Fruit fly (Drosophila melanogaster) whole organism: ENCODE measurements around the gene CG14720.

Source experiments
- CG8478 ChIP-seq: fragments of >200 bp; optimal IDR thresholded peaks from 2 replicates; lab custom pipeline; 2018; ENCODE audit warnings: inconsistent platforms
- Dll ChIP-seq: fragments of >200 bp; optimal IDR thresholded peaks from 2 replicates; lab custom pipeline; 2017
- EcR ChIP-seq, 2 experiments: fragments of >200 bp; optimal IDR thresholded peaks; 2 replicates each; lab custom pipeline; 2017; ENCODE audit warnings: missing biosample characterization in 2 of 2, missing genetic modification characterization in 2 of 2, missing genetic modification reagents in 2 of 2
- pan ChIP-seq: fragments of >200 bp; optimal IDR thresholded peaks from 2 replicates; lab custom pipeline; 2017
- psq ChIP-seq: fragments of >200 bp; optimal IDR thresholded peaks from 2 replicates; lab custom pipeline; 2017
- usp ChIP-seq: fragments of >200 bp; optimal IDR thresholded peaks from 2 replicates; lab custom pipeline; 2017; ENCODE audit warnings: missing biosample characterization, missing genetic modification characterization, mixed read lengths

CG14720 gene

DNA sequence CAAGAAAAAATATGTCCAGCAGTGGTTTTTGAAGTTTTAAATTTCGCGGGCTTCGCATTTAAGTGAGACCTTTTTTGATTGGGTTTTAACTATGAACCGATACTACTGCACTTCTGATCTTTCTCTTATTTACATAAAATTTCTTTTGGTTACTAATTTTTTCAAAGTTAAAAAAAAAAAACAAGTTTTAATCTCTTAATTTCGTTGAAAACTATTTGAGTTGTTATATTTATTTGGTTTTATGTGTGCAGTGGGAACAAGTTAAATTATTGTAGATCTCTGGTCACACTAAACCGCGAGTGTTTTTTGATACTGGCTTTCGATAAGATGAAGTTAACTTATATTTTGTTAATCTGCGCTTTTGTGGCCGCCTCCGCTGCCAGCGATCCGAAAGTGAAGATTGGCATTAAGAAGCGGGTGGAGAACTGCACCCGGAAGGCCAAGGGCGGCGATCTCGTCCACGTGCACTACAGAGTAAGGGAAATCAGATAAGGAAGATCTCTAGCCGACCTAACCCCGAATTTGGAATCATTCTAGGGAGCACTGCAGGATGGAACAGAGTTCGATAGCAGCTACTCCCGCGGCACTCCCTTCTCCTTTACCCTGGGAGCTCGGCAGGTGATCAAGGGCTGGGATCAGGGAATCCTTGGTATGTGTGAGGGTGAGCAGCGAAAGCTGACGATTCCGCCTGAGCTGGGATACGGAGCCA is 37.4 kb upstream of the CG14720 start, which contains the start of gene CG14715:
Gene CG14715 (plus strand): TSS at position 267 of the 709 bp plus-strand sequence.
- TF ChIP-seq psq (lab: Kevin White, UChicago) (no peak), pan (lab: Kevin White, UChicago) (no peak), usp (GFP tag; lab: Kevin White, UChicago) (no peak), CG8478 (lab: Kevin White, UChicago) (no peak), Dll (lab: Kevin White, UChicago) (no peak), EcR (GFP tag; optimal IDR thresholded peaks at IDR 0.05; lab: Kevin White, UChicago) (no peak)

DNA sequence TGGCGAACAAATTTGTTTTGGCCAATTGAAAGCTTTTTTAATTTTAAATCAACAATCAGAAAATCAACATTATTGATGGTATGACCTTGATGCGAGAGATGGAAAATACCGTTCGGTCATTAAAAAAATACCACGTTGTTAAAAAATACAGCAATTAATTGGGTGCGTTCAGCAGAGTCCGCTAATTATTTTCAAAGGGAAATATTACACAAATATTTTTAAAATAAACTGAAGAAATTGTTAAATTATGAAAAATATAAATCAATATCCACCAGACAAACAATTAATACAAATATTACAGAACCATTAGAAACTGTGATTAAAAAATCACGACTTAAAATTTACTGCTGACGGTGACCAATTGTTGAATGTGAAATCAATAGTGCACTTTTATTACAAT is 33.5 kb upstream of the CG14720 start, which contains the start of gene CG18476:
Gene CG18476 (minus strand): TSS at position 101 of the 400 bp plus-strand sequence.
- TF ChIP-seq CG8478 (lab: Kevin White, UChicago) (no peak), pan (lab: Kevin White, UChicago) (no peak)

DNA sequence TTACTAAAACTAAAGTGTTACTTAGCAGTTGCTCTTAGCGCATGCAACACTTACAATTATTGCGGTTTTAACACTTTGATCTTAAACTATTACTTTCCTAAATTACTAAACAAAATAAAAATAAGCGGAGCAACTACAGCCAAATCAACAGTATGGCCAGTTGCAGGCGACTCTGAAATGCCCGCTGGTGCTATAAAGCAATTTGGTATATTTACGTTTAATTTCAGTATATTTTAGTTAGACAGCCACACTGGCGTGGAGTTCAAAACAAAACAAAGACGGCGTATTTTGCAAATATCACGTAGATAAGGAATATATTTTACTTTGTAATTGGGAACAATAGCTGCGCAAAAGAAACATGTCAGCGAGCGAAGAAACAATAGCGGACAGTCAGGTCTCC is 32.0 kb upstream of the CG14720 start, which contains the start of the genes Taf12 and Ho:
Gene Taf12 (minus strand): TSS at position 178 of the 400 bp plus-strand sequence.
Gene Ho (plus strand): TSS at position 231 of the 400 bp plus-strand sequence.
- TF ChIP-seq Dll (lab: Kevin White, UChicago) (no peak), pan (lab: Kevin White, UChicago) (no peak), CG8478 (lab: Kevin White, UChicago) (no peak), usp (GFP tag; lab: Kevin White, UChicago) (no peak), EcR (GFP tag; optimal IDR thresholded peaks at IDR 0.05; lab: Kevin White, UChicago) (no peak), psq (lab: Kevin White, UChicago) (no peak)

DNA sequence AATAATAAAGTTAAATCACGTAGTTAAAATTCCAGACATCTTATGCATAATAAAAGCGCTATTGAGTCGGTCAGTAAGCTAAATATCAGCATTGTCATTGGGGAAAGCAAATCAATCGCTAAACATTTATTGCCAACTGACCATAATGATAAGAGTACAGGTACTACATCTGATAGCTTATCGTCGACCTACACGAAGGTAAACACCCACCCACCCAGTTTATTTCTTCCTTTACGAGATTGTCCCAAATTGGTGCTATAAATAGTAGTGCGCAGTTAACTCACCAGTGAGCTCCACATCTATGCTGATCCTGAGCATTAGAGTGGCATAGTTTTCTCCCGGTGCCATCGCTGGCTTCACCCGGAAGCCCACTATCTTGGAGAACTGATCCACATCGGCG is 27.8 kb upstream of the CG14720 start:
- TF ChIP-seq EcR (GFP tag; optimal IDR thresholded peaks at IDR 0.05; lab: Kevin White, UChicago) (no peak), usp (GFP tag; lab: Kevin White, UChicago) (no peak)

DNA sequence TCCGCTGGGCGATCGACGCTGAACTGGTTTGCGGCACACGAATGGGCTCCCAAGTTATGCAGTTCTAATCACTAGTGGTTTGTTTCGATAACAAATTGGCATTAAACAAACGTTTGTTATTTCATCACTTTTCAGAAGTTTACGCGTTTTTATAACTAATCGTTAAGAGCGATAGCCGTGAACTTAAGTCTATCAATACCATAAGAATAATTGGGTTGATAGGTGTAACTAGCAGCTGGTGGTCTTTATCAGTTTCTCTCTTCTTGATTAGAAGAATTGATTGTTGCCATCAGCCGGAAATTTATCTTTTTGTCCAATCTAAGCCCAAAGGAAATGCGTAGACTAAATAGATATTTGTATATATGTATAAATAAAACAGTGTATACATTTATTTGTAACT is 27.2 kb upstream of the CG14720 start, which contains the start of gene CG6830:
Gene CG6830 (minus strand): TSS at position 27 of the 400 bp plus-strand sequence.
- TF ChIP-seq Dll (lab: Kevin White, UChicago): no peak
- TF ChIP-seq psq (lab: Kevin White, UChicago): no peak
- no peak for TF ChIP-seq CG8478 (lab: Kevin White, UChicago)
- TF ChIP-seq EcR (GFP tag; optimal IDR thresholded peaks at IDR 0.05; lab: Kevin White, UChicago): no peak
- TF ChIP-seq pan (lab: Kevin White, UChicago): no peak
- TF ChIP-seq usp (GFP tag; lab: Kevin White, UChicago): no peak

DNA sequence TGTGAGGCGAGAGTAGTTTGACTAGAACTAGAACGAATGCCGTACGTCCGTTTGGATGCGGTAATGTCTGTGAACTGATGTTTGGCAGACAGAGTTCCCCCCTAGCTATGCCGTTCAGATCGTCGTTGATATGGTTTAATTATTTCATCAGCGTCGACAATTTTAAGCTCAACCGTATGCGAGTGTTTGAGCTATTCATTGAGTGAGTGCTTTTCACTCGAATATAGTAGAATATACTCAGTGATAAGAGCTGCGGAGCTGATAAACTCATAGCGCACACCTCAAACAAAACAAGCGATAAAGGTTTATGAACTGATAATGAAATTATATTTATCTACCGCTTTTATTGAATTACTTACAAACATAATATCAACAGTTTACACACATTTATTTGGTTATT is 23.4 kb upstream of the CG14720 start, which contains the start of gene CG6834:
Gene CG6834 (minus strand): TSS at position 79 of the 400 bp plus-strand sequence.
- TF ChIP-seq Dll (lab: Kevin White, UChicago): no peak
- TF ChIP-seq usp (GFP tag; lab: Kevin White, UChicago): no peak
- TF ChIP-seq CG8478 (lab: Kevin White, UChicago): no peak
- TF ChIP-seq psq (lab: Kevin White, UChicago): no peak
- no peak for TF ChIP-seq pan (lab: Kevin White, UChicago)
- no peak for TF ChIP-seq EcR (GFP tag; optimal IDR thresholded peaks at IDR 0.05; lab: Kevin White, UChicago)

DNA sequence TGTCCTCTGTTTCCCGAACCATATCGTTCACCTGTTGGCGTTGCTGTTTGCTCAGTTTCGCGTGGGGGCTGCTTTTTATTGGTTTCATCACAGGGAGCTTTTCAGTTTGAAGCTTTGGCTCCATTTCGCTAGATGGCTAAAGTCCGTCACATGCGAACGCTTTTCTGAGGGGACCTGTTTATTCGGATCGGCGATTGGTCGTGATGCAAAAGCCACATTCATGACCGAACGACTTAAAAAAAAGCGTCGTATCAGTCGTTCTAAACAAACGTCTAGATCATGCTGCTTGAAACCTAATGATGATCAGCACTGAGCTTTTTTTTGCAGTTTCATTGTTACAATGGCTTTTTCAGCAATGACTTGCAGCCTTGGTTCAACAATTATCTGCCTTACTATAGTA is 21.6 kb upstream of the CG14720 start, which contains the start of gene CG6908:
Gene CG6908 (minus strand): TSS at position 152 of the 400 bp plus-strand sequence.
- TF ChIP-seq Dll (lab: Kevin White, UChicago) (no peak), usp (GFP tag; lab: Kevin White, UChicago) (no peak), CG8478 (lab: Kevin White, UChicago) (no peak), psq (lab: Kevin White, UChicago) (no peak), EcR (GFP tag; optimal IDR thresholded peaks at IDR 0.05; lab: Kevin White, UChicago) (no peak), pan (lab: Kevin White, UChicago) (no peak)

DNA sequence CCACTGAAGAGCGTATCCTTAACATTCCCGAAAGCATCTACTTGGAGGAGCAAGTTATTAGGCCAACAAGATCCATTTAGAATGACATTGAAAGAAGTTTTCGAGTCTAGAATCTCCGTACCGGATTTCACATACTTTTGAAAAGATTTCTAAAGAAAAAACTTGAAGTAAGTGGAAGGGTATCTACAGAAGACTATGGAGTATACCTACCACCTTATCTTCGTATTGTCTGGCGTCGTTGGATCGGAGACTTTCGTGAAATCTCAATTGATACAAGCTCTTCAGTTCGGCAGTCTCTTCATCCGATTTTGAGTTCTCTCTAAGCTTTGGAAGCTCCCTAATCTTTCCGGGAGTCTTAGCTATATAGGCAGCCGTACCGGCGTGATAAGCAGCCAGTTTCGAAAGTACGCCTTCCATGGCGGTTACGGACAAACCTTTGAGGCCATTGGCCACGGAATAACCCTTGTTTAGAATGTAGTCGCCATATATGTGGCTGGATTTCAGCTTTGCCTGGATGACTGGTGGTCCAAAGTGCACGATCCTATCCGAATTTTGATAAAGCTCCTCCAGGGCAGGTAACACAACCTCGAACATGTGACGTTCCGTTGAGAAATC is 20.5 kb upstream of the CG14720 start:
- no peak for TF ChIP-seq pan (lab: Kevin White, UChicago)
- no peak for TF ChIP-seq usp (GFP tag; lab: Kevin White, UChicago)
- no peak for TF ChIP-seq psq (lab: Kevin White, UChicago)

DNA sequence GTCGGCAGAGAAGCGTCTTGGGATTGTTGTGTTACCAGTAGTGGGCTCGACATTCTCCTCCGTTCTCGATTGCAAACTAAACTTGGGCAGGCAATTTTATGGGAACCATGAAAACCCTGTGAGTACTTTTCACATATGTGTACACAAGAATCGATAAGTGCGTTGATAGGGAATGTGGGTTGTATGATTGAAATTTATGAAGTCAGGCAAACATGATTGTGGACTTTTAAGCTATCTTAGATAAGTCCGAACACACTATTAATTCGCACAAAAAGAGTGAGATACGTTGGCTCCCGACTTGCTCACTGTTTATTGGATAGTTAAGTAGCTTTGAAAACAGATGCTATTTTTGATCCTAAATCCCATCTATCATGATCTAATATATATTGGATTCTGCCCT is 19.7 kb upstream of the CG14720 start, which contains the start of gene CG18765:
Gene CG18765 (minus strand): TSS at position 53 of the 400 bp plus-strand sequence.
- no peak for TF ChIP-seq pan (lab: Kevin White, UChicago)
- TF ChIP-seq Dll (lab: Kevin White, UChicago): no peak
- TF ChIP-seq psq (lab: Kevin White, UChicago): no peak
- no peak for TF ChIP-seq EcR (GFP tag; optimal IDR thresholded peaks at IDR 0.05; lab: Kevin White, UChicago)
- no peak for TF ChIP-seq CG8478 (lab: Kevin White, UChicago)
- no peak for TF ChIP-seq usp (GFP tag; lab: Kevin White, UChicago)

DNA sequence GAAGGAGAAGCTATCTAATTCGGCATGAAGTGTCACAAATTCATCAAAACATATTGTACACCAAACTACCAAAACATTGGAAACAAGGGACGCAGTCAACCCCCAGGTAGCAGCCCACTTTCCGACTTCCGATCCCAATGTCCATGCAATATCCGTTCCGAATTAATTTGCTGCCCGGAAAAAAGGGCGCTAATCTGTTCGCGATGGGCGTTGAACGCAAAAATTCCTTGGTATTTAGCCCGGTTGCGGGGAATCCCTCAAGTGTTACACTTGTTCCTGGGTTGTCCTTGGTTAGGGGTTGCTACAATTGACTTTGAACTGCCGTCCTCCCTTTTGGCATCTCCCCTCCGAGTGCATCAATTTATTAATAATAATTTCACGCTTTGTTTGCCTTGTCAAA is 19.0 kb upstream of the CG14720 start:
- no peak for TF ChIP-seq usp (GFP tag; lab: Kevin White, UChicago)

DNA sequence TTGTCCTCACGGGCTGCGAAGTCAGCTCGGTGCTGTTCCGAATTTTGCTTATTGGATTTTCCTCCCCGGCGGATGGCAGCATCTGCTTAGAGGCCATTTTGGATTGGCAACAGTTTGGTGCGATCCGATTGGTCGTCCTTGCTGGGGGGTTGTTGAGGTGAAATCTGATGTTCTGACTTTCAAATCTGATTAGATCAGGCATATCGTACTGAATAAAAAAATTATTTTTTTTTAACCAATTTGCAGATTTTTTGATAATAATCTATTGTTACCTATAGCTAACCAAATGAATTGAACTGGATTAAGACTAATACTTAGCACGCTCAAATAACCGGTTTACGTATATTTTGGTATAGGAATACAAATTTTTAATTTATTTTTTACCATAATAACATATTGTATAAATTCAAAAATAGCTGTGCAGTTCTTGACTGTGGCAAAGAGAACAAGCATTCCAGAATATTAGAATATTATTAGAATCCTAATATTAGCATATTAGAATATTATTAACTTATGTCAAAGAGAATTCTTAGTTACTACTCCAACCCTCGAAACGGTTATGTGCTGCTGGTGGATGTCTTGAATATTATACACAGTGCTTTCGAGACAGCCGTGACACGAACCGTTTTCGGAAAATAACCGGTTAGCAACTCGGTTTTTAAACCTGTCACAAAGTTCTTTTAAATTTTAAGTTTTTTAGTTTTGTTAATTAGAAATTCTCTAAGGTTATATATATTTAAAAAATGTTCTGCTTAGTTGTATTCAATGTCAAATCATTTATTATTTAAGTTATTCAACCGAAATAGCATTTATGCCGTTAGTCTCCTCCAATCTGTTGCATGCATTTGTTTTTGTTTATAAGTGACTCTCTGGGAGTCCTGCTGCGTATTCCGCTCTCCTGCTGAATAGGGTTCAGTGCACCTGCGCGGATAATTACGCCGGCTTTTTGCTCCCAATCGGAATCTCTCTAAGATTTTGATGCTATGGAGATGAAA is 16.9 kb upstream of the CG14720 start, which contains the start of gene Fer3:
Gene Fer3 (minus strand): TSS at position 1 of the 995 bp plus-strand sequence.
- no peak for TF ChIP-seq pan (lab: Kevin White, UChicago)
- TF ChIP-seq Dll (lab: Kevin White, UChicago): no peak
